Worm (Caenorhabditis elegans) whole organism, young adult: Measurements from ENCODE around the gene F52E4.5.
A peak's percentile ranks its signal among the peaks of the same experiment; 100 is the strongest.

Experiments
- C06A6.2 ChIP-seq: fragments of 200-800 bp; sonication (Bioruptor generic); conservative IDR thresholded peaks from 2 replicates; pipeline ENCODE4 v1.3.6; 2022; ENCODE audit warnings: missing genetic modification characterization, missing compliant biosample characterization
- F22D6.2 ChIP-seq: sonication (generic microtip); optimal IDR thresholded peaks from 2 replicates; lab custom pipeline; 2016; ENCODE audit warnings: mild to moderate bottlenecking, missing genetic modification characterization, missing compliant biosample characterization
- F39B2.1 ChIP-seq: fragments of 200-800 bp; sonication (Bioruptor generic); IDR thresholded peaks from 2 replicates; pipeline ENCODE4 v1.3.6; 2022; ENCODE audit warnings: missing genetic modification reagents, missing genetic modification characterization, missing compliant biosample characterization
- F57C9.4 ChIP-seq: sonication (generic microtip); optimal IDR thresholded peaks from 2 replicates; lab custom pipeline; 2017; ENCODE audit warnings: mild to moderate bottlenecking, missing genetic modification characterization, missing compliant biosample characterization
- K11D2.4 ChIP-seq: fragments of 200-800 bp; sonication (Bioruptor generic); IDR thresholded peaks from 2 replicates; pipeline ENCODE4 v1.3.6; 2022; ENCODE audit warnings: missing genetic modification reagents, missing genetic modification characterization, missing compliant biosample characterization
- T07F8.4 ChIP-seq: sonication (generic microtip); optimal IDR thresholded peaks from 2 replicates; lab custom pipeline; 2016; ENCODE audit warnings: mild to moderate bottlenecking, missing genetic modification characterization, moderate library complexity, missing compliant biosample characterization
- Y56A3A.18 ChIP-seq: fragments of 200-800 bp; sonication (Bioruptor generic); IDR thresholded peaks from 2 replicates; pipeline ENCODE4 v1.3.6; 2022; ENCODE audit warnings: missing genetic modification reagents, missing genetic modification characterization, missing compliant biosample characterization
- Y79H2A.3 ChIP-seq: fragments of 200-800 bp; sonication (Bioruptor generic); conservative IDR thresholded peaks from 2 replicates; pipeline ENCODE4 v1.3.6; 2022; ENCODE audit warnings: missing genetic modification reagents, missing genetic modification characterization, missing compliant biosample characterization
- Y95B8A.8 ChIP-seq: fragments of 200-800 bp; sonication (Bioruptor generic); IDR thresholded peaks from 2 replicates; pipeline ENCODE4 v1.3.6; 2022; ENCODE audit warnings: missing genetic modification reagents, missing genetic modification characterization, missing compliant biosample characterization
- ZK185.1 ChIP-seq: sonication (generic microtip); optimal IDR thresholded peaks from 2 replicates; lab custom pipeline; 2016; ENCODE audit warnings: mild to moderate bottlenecking, missing genetic modification characterization, missing compliant biosample characterization; ENCODE audit not compliant: poor library complexity, severe bottlenecking
- aptf-3 ChIP-seq: fragments of 200-800 bp; sonication (Bioruptor generic); IDR thresholded peaks from 2 replicates; pipeline ENCODE4 v1.3.6; 2022; ENCODE audit warnings: missing genetic modification characterization, missing compliant biosample characterization
- bed-1 ChIP-seq: fragments of 200-800 bp; sonication (Bioruptor generic); IDR thresholded peaks from 2 replicates; pipeline ENCODE4 v1.3.6; 2022; ENCODE audit warnings: missing genetic modification reagents, missing genetic modification characterization, missing compliant biosample characterization
- cebp-1 ChIP-seq, 2 experiments: fragments of 200-800 bp in 1 of 2; sonication (Bioruptor generic) in 1 of 2; sonication (generic microtip) in 1 of 2; IDR thresholded peaks in 1 of 2; optimal IDR thresholded peaks in 1 of 2; 2 replicates each; pipeline versions ENCODE4 v1.3.6 to Lab custom; 2017 to 2022; ENCODE audit warnings: missing compliant biosample characterization in 2 of 2, missing genetic modification characterization in 2 of 2, mild to moderate bottlenecking in 1 of 2, missing genetic modification reagents in 1 of 2, moderate library complexity in 1 of 2
- ceh-27 ChIP-seq: fragments of 200-800 bp; sonication (Bioruptor generic); optimal IDR thresholded peaks from 2 replicates; lab custom pipeline; 2018; ENCODE audit warnings: mild to moderate bottlenecking, missing genetic modification characterization, moderate library complexity, missing compliant biosample characterization
- ceh-58 ChIP-seq: fragments of 200-800 bp; sonication (Bioruptor generic); IDR thresholded peaks from 2 replicates; pipeline ENCODE4 v1.3.6; 2022; ENCODE audit warnings: missing genetic modification characterization, missing compliant biosample characterization
- dox-1 ChIP-seq: fragments of 200-800 bp; sonication (Bioruptor generic); IDR thresholded peaks from 2 replicates; pipeline ENCODE4 v1.3.6; 2022; ENCODE audit warnings: missing genetic modification reagents, missing genetic modification characterization, missing compliant biosample characterization
- dpl-1 ChIP-seq: fragments of 150-350 bp; optimal IDR thresholded peaks from 2 replicates; lab custom pipeline; 2014; ENCODE audit warnings: missing biosample characterization, missing genetic modification reagents, missing genetic modification characterization
- egrh-3 ChIP-seq: fragments of 200-800 bp; sonication (Bioruptor generic); IDR thresholded peaks from 2 replicates; pipeline ENCODE4 v1.3.6; 2022; ENCODE audit warnings: missing genetic modification reagents, missing genetic modification characterization, missing compliant biosample characterization
- hrde-1 ChIP-seq: sonication (generic microtip); optimal IDR thresholded peaks from 2 replicates; lab custom pipeline; 2016; ENCODE audit warnings: missing genetic modification characterization, mild to moderate bottlenecking, missing compliant biosample characterization, moderate library complexity, missing genotype, missing genetic modification reagents, borderline replicate concordance
- hsf-1 ChIP-seq: fragments of 200-800 bp; sonication (Bioruptor generic); IDR thresholded peaks from 2 replicates; pipeline ENCODE4 v1.3.6; 2022; ENCODE audit warnings: missing genetic modification reagents, missing genetic modification characterization, missing compliant biosample characterization
- madf-3 ChIP-seq: fragments of 200-800 bp; sonication (Bioruptor generic); IDR thresholded peaks from 2 replicates; pipeline ENCODE4 v1.3.6; 2022; ENCODE audit warnings: missing genetic modification reagents, missing genetic modification characterization, missing compliant biosample characterization
- nfya-2 ChIP-seq: fragments of 200-800 bp; sonication (Bioruptor generic); IDR thresholded peaks from 2 replicates; pipeline ENCODE4 v1.3.6; 2022; ENCODE audit warnings: missing genetic modification reagents, missing genetic modification characterization, missing compliant biosample characterization
- nhr-120 ChIP-seq: fragments of 200-800 bp; sonication (Bioruptor generic); IDR thresholded peaks from 2 replicates; pipeline ENCODE4 v1.3.6; 2022; ENCODE audit warnings: missing genetic modification characterization, missing compliant biosample characterization
- nhr-80 ChIP-seq: sonication (generic microtip); optimal IDR thresholded peaks from 2 replicates; lab custom pipeline; 2016; ENCODE audit warnings: missing genetic modification characterization, missing compliant biosample characterization
- pha-4 ChIP-seq: fragments of 150-350 bp; sonication (generic microtip); optimal IDR thresholded peaks from 2 replicates; lab custom pipeline; 2014; ENCODE audit warnings: missing biosample characterization, missing genetic modification reagents, missing genetic modification characterization
- unc-130 ChIP-seq: sonication (generic microtip); optimal IDR thresholded peaks from 2 replicates; lab custom pipeline; 2016; ENCODE audit warnings: missing genetic modification reagents, missing genetic modification characterization, missing compliant biosample characterization
- zfh-2 ChIP-seq: fragments of 200-800 bp; sonication (Bioruptor generic); conservative IDR thresholded peaks from 2 replicates; pipeline ENCODE4 v1.3.6; 2022; ENCODE audit warnings: missing genetic modification reagents, missing genetic modification characterization, missing compliant biosample characterization
- zim-3 ChIP-seq: sonication (generic microtip); optimal IDR thresholded peaks from 2 replicates; lab custom pipeline; 2017; ENCODE audit warnings: mild to moderate bottlenecking, missing genetic modification characterization, moderate library complexity, missing compliant biosample characterization
- ztf-28 ChIP-seq: fragments of 200-800 bp; sonication (Bioruptor generic); IDR thresholded peaks from 2 replicates; pipeline ENCODE4 v1.3.6; 2022; ENCODE audit warnings: missing genetic modification reagents, missing genetic modification characterization, missing compliant biosample characterization
- ztf-6 ChIP-seq: fragments of 200-800 bp; sonication (Bioruptor generic); IDR thresholded peaks from 2 replicates; pipeline ENCODE4 v1.3.6; 2022; ENCODE audit warnings: missing genetic modification reagents, missing genetic modification characterization, missing compliant biosample characterization

The F52E4.5 gene

ce11 chrX:3035972-3036379 is 51.2 kb downstream of the F52E4.5 start (continued):
- TF ChIP-seq zim-3 (tag; lab: Kevin White, UChicago), result peak; percentile 96
- peak; percentile 86 for TF ChIP-seq madf-3 (GFP tag; lab: Robert Waterston, UW)
- peak; percentile 98 for TF ChIP-seq ZK185.1 (tag; lab: Kevin White, UChicago)
- peak; percentile 97 for TF ChIP-seq ztf-6
- TF ChIP-seq K11D2.4 (GFP tag; lab: Robert Waterston, UW), result peak; percentile 95
- TF ChIP-seq hsf-1 (GFP tag; lab: Robert Waterston, UW), result peak; percentile 68
- peak; percentile 54 for TF ChIP-seq pha-4 (tag; lab: Kevin White, UChicago)
- TF ChIP-seq aptf-3 (GFP tag; lab: Robert Waterston, UW), result peak; percentile 97
- TF ChIP-seq bed-1 (GFP tag; lab: Robert Waterston, UW), result peak; percentile 87; the same call in 1 of the 2 replicates
- TF ChIP-seq dox-1 (GFP tag; lab: Robert Waterston, UW), result peak; percentile 96
- peak; percentile 89; the same call in 1 of the 2 replicates for TF ChIP-seq ceh-58 (GFP tag; lab: Robert Waterston, UW)
- peak; percentile 93 for TF ChIP-seq T07F8.4 (tag; lab: Kevin White, UChicago)
- TF ChIP-seq cebp-1 (GFP tag; IDR thresholded peaks at IDR 0.05; lab: Robert Waterston, UW), result peak; percentile 84
- TF ChIP-seq cebp-1 (tag; optimal IDR thresholded peaks at IDR 0.05; lab: Kevin White, UChicago), result peak; percentile 91
- TF ChIP-seq ceh-27 (GFP tag; lab: Kevin White, UChicago), result peak; percentile 90
- TF ChIP-seq nhr-120 (GFP tag; lab: Robert Waterston, UW), result peak; percentile 90; the same call in 1 of the 2 replicates
- peak; percentile 56 for TF ChIP-seq unc-130 (GFP tag; lab: Kevin White, UChicago)
- TF ChIP-seq ztf-28 (GFP tag; lab: Robert Waterston, UW), result peak; percentile 97
- peak; percentile 89 for TF ChIP-seq Y95B8A.8 (GFP tag; lab: Robert Waterston, UW)
- TF ChIP-seq Y79H2A.3, result peak; percentile 83
- peak; percentile 54 for TF ChIP-seq nhr-80 (tag; lab: Kevin White, UChicago)
- TF ChIP-seq nfya-2 (GFP tag; lab: Robert Waterston, UW), result 0 out of 2 replicates have a peak, but pooled peaks have one; percentile 65
- TF ChIP-seq F39B2.1, result 0 out of 2 replicates have a peak, but pooled peaks have one; percentile 13
- TF ChIP-seq F57C9.4 (tag; lab: Kevin White, UChicago), result peak; percentile 80
- TF ChIP-seq Y56A3A.18, result peak; percentile 98
- peak; percentile 88 for TF ChIP-seq C06A6.2 (GFP tag; lab: Robert Waterston, UW)
- no peak for TF ChIP-seq zfh-2 (GFP tag; lab: Robert Waterston, UW)
- peak; percentile 77 for TF ChIP-seq hrde-1 (tag; lab: Kevin White, UChicago)
- TF ChIP-seq F22D6.2 (tag; lab: Kevin White, UChicago), result peak; percentile 75
- peak; percentile 74 for TF ChIP-seq egrh-3
- TF ChIP-seq dpl-1, result peak; percentile 44
